Worm (Caenorhabditis elegans): ENCODE results near the gene cht-3.

DNA sequence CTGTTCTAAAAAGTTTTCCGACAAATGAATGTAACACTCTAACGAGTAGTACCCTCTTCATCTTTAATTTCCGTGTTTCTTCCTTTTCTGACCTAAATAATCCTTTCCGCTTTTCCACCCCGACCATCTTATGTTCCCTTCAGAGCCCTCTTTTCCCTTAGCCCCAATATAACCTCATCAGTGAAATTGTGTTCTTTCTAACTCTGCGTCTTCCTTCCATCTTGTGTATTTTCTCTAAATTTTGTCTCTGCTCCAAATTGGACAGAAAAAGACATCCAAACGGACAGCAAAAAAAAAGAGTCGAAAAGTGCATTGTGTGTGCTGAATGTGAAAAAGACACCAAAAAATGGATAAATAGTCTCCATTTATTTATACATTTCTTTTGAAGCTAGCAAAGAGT is 43.9 kb upstream of the cht-3 start:
- TF ChIP-seq him-1 (tag; optimal IDR thresholded peaks at IDR 0.05) (no peak), dao-5 (tag; optimal IDR thresholded peaks at IDR 0.05) (no peak), W03F9.2 (tag; optimal IDR thresholded peaks at IDR 0.05) (no peak)
